Fruit fly (Drosophila melanogaster): ENCODE measurements around the gene laza.

The laza gene

DNA sequence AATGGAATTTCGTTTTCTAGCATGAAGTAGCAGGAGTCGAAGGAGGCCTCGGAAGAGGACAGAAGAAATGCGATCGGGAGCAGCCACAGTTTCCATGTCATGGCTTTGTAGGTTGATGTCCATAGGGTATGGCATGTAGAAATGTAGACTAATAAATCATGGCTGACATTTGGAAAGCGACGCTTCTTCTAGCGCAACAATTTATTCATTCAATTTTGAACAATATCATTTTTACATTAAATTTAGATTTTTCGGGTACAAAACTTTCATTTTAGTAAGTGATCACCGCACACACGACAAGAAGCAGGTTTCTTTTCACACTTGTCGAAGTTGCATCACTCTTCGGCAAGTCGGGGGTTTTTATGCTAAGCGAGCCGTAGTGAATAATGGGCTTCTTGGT, 43.4 kb upstream of the laza start, which contains the start of gene CG43330:
CG43330 (minus strand) TSS at position 101 of the 400 bp plus-strand sequence.
- TF ChIP-seq CG30431 (GFP tag; optimal IDR thresholded peaks at IDR 0.05) (no peak), lola (GFP tag; optimal IDR thresholded peaks at IDR 0.05) (no peak), lbe (GFP tag; optimal IDR thresholded peaks at IDR 0.05) (no peak), lmd (GFP tag; IDR thresholded peaks at IDR 0.05) (no peak), CG14710 (tag; optimal IDR thresholded peaks at IDR 0.05) (no peak), ap (GFP tag; IDR thresholded peaks at IDR 0.05) (no peak), CG10209 (GFP tag; optimal IDR thresholded peaks at IDR 0.05) (no peak), CG13296 (GFP tag; optimal IDR thresholded peaks at IDR 0.05) (no peak), Oaz (GFP tag; IDR thresholded peaks at IDR 0.05) (no peak), zen2 (GFP tag; IDR thresholded peaks at IDR 0.05; ENCODE audit: partially characterized antibody) (no peak), Drgx (GFP tag; IDR thresholded peaks at IDR 0.05) (no peak), croc (GFP tag; conservative IDR thresholded peaks at IDR 0.05) (no peak), Atf-2 (GFP tag; optimal IDR thresholded peaks at IDR 0.05) (no peak), Hmr (GFP tag; optimal IDR thresholded peaks at IDR 0.05) (no peak), dan (GFP tag; IDR thresholded peaks at IDR 0.05) (no peak), lilli (GFP tag; optimal IDR thresholded peaks at IDR 0.05) (no peak), Six4 (GFP tag; optimal IDR thresholded peaks at IDR 0.05) (no peak)

DNA sequence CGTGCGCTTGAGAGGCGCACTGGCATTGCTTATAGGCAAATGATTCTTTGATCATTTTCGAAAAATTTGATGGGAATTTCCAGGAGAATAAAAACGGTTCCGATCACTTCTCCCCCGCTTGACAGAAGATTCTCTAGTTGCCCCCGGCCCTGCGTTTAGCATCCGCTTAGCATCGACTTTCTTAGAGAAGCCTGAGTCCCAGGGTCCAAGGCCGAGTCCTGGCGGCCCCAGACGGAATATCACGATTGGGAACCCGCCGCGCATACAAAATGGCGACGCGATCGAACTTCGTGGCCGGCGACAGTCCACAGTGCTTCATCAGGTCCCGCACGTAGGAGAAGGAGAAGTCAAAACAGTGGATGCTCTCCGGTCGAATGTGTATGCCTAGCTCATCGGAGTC, 42.8 kb upstream of the laza start, which contains the start of gene CG43331:
CG43331 (minus strand) TSS at position 101 of the 400 bp plus-strand sequence.
- no peak for TF ChIP-seq CG2129 (GFP tag; IDR thresholded peaks at IDR 0.05; ENCODE audit: partially characterized antibody)
- TF ChIP-seq yki (optimal IDR thresholded peaks at IDR 0.05), result no peak
- no peak for TF ChIP-seq CG9932 (GFP tag; IDR thresholded peaks at IDR 0.05)
- no peak for TF ChIP-seq CG18619 (GFP tag; optimal IDR thresholded peaks at IDR 0.05)
- no peak for TF ChIP-seq kay (GFP tag; optimal IDR thresholded peaks at IDR 0.05)
- no peak for TF ChIP-seq CG14667 (GFP tag; IDR thresholded peaks at IDR 0.05)

DNA sequence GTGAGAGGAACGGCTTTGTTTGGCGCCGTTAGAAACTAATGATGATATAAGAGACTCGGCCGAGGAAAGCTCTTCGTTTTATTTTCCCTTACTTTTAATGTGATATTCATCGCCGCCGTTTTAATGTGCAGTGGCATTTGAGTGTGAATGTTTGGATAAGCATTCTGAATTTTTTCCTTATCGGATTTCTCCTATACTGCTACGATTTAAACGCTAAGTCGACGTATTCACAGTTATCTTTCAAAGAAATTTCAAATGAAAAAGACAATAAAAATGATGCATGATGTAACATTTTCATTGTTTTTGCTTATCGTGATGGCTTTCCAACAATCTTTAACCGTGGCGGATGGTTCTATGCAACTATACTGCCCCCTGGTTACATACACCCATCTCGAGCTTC, 40.4 kb upstream of the laza start, which contains the start of gene CG43312:
CG43312 (plus strand) TSS at position 301 of the 400 bp plus-strand sequence.
- TF ChIP-seq Hr51 (GFP tag; optimal IDR thresholded peaks at IDR 0.05), result no peak
- TF ChIP-seq CG12104 (GFP tag; optimal IDR thresholded peaks at IDR 0.05), result no peak
- TF ChIP-seq vnd (GFP tag; IDR thresholded peaks at IDR 0.05; ENCODE audit: partially characterized antibody), result no peak
- no peak for TF ChIP-seq CG11247 (GFP tag; IDR thresholded peaks at IDR 0.05)
- TF ChIP-seq shn (GFP tag; optimal IDR thresholded peaks at IDR 0.05), result no peak
- no peak for TF ChIP-seq Atf3 (GFP tag; optimal IDR thresholded peaks at IDR 0.05)
- TF ChIP-seq CG16779 (GFP tag; IDR thresholded peaks at IDR 0.05), result no peak
- TF ChIP-seq wdn (GFP tag; IDR thresholded peaks at IDR 0.05), result no peak
- no peak for TF ChIP-seq CG15479 (GFP tag; optimal IDR thresholded peaks at IDR 0.05)
- no peak for TF ChIP-seq Dip3 (GFP tag; optimal IDR thresholded peaks at IDR 0.05)

DNA sequence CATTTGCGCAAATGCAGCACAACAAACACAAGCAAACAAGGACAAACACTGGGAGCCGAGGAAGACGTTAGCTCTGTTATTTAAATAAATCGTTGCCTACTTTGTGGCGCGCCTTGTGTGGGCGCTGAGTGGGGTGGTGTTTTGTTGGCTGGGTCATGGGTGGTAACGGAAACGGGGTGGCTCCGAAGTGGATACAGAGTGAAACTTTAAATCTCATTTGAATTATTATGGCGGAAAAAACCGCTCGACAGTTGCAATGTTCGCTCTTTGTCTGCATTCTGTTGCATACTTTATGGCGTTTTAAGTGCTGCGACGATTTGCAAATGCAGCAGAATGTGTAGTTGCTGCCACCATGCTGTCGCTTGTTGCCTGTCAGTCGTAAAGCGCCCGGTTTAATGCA, 36.7 kb upstream of the laza start:
- TF ChIP-seq onecut (GFP tag; IDR thresholded peaks at IDR 0.05), result no peak
- no peak for TF ChIP-seq CTCF (GFP tag; optimal IDR thresholded peaks at IDR 0.05)
- TF ChIP-seq CG8290 (GFP tag; optimal IDR thresholded peaks at IDR 0.05), result peak; percentile 1
- peak in 1 of 2 experiments; percentile 84 for TF ChIP-seq CG8290 (tag; optimal IDR thresholded peaks at IDR 0.05)
- TF ChIP-seq pan (optimal IDR thresholded peaks at IDR 0.05), result no peak
- peak in 1 of 2 experiments; percentile 7 for TF ChIP-seq pan (GFP tag; optimal IDR thresholded peaks at IDR 0.05 in 1 of 2, IDR thresholded peaks at IDR 0.05 in 1 of 2)
- peak; percentile 82 for TF ChIP-seq Ets65A (GFP tag)
